Fruit fly (Drosophila melanogaster): ENCODE results near the gene CG13950.

The CG13950 gene

DNA sequence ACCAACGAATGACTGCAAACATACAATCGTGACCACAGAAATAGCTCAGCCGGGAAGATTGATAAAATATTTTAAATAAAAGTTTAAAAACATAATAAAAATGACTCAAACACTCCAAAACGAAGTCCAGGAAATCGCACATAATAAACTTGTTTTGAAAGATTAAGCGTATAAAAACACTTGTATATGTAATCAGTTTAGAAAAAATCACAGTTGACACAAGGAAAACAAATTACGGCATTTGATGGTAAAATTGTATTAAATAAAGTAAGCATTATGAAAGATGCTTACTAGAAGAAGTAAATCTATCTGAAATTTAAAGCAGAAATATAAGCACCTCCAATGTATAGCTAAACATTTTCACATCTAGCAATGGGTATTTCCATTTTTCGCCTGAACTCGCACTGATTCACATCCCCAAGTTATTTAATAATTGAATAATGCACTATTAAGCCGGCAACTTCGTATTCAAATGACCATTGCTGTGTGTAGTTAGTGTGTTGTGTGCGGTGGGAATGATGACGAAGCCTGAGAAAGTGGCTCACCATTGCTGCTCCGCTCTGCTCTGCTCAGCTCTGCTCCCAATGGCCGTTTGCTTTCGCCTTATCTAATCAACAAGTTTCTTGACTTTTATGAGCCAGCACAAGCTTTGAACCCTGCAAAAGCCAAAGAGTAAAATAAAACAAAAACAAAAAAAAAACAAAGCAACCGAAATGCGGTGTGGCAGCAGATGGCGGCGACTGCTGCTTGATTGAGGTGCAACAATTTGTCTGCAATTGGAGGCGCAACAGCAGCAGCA is 12.6 kb upstream of the CG13950 start:
- TF ChIP-seq Sin3A (optimal IDR thresholded peaks at IDR 0.05) (no peak), h (optimal IDR thresholded peaks at IDR 0.05) (no peak), Myc (optimal IDR thresholded peaks at IDR 0.05) (no peak), ttk (optimal IDR thresholded peaks at IDR 0.05) (no peak), psq (optimal IDR thresholded peaks at IDR 0.05) (no peak), insv (optimal IDR thresholded peaks at IDR 0.05) (no peak)

DNA sequence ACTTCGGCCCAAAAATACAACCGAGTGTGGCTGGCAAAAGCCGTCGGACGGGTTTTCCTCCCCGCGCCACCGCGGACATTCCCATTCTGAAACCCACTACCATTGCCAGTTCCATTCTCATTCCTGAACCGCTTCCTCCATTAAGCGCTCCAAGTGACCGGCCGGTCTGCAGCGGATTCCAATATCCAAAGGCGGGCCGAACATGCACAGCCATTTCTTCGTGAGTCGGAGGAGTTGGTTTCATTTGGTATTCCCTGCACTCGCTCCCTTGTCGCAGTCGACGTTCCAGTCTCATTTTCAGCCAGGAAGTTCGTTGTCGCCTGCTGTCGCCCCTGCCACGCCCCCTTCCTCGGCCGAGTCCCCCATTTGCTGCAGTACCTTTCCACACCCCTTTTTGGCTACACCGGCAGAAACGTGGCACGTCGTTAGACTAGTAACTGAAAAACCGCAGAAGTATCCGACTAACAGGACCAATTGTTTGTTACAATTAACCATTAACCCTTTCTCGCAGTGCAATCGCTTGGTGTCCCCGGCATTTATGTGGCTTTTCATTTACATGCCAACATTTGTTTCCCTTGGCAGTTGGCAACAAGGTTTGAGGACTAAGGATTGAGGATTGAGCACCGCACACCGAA is 11.9 kb upstream of the CG13950 start:
- no peak for TF ChIP-seq Myc (optimal IDR thresholded peaks at IDR 0.05)

- no peak for TF ChIP-seq Myc (optimal IDR thresholded peaks at IDR 0.05)
- TF ChIP-seq h (optimal IDR thresholded peaks at IDR 0.05) = no peak
- TF ChIP-seq ttk (optimal IDR thresholded peaks at IDR 0.05) = no peak
- no peak for TF ChIP-seq insv (optimal IDR thresholded peaks at IDR 0.05)
- no peak for TF ChIP-seq Sin3A (optimal IDR thresholded peaks at IDR 0.05)
- no peak for TF ChIP-seq psq (optimal IDR thresholded peaks at IDR 0.05)
Observed at dm6 chr2L:849138-849744, 10.8 kb upstream of the CG13950 start.

DNA sequence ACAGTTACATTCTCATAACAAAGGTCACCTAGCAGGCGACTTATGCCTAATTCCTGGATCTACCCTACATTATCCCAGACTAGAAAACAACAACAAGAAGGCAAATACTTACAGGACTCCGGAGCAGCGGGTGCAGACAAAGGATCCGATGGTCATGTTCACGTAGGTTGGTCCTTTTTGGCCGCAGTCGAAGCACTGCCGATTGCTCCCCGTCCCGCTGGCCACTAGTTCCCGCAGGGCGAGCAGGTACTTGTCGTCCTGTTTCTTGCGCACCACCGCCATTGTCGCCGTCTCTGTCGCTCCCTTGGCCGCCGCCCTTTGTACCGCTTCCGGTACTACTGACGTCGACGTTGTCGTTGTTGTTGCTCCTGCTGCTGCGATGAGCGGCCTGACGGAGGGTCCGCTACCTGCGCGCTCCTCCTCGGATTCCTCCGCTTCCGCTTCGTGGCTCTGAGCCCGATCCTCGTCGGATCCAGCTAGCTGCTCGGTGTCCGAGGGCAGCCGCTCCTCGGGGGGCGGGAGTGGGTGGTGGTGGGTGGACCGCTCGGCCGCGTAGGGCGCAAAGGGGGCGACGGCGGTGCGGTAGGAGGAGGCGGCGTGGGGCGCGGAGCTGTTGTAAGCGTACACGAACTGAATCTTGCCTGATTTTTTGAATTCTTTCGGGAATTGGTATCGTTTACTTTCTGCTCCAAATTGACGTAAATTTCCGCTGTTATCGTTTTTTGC is 10.0 kb upstream of the CG13950 start:
- TF ChIP-seq psq (optimal IDR thresholded peaks at IDR 0.05) (no peak), Myc (optimal IDR thresholded peaks at IDR 0.05) (no peak), Sin3A (optimal IDR thresholded peaks at IDR 0.05) (no peak), ttk (optimal IDR thresholded peaks at IDR 0.05) (peak; percentile 97)

- TF ChIP-seq psq (optimal IDR thresholded peaks at IDR 0.05) = no peak
- TF ChIP-seq Sin3A (optimal IDR thresholded peaks at IDR 0.05) = no peak
- no peak for TF ChIP-seq insv (optimal IDR thresholded peaks at IDR 0.05)
- TF ChIP-seq h (optimal IDR thresholded peaks at IDR 0.05) = no peak
- no peak for TF ChIP-seq ttk (optimal IDR thresholded peaks at IDR 0.05)
- TF ChIP-seq Myc (optimal IDR thresholded peaks at IDR 0.05) = no peak
Observed at dm6 chr2L:850727-851257, 9.2 kb upstream of the CG13950 start, which contains the start of gene drongo. Gene drongo (minus strand): TSS chr2L:851071.

- no peak for TF ChIP-seq Myc (optimal IDR thresholded peaks at IDR 0.05)
- peak; percentile 56 for TF ChIP-seq h (optimal IDR thresholded peaks at IDR 0.05)
- peak; percentile 3 for TF ChIP-seq insv (optimal IDR thresholded peaks at IDR 0.05)
Observed at dm6 chr2L:852647-853111, 7.3 kb upstream of the CG13950 start, which contains the start of the genes CG4291 and kraken. Gene CG4291 (minus strand): TSS chr2L:852730. Gene kraken (plus strand): TSS chr2L:852768.

DNA sequence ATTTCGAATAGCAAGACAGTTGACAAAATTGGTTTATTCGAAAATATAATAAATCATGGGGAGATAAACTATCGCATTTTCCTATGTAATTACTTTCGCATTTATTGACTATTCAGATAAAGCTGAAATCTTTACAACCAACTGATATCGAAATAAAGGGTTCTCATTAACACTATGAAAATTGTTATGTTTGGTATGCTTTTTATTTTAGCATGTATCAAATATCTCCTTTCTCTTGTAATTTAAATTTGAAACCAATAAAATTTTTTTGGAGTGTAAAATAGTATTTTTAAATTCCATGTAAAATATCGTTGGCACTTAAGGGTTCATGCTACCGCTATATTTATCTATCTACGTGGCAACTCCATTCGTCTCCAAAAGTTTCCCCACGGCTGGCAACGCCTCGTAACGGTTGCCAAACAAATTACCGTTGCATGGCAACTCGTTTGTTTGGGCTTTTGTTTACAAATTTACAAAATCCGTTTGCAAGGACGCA is 4.9 kb upstream of the CG13950 start, which contains the start of gene CG13949:
Gene CG13949 (plus strand): TSS at position 286 of the 496 bp plus-strand sequence.
- TF ChIP-seq insv (optimal IDR thresholded peaks at IDR 0.05) = no peak
- TF ChIP-seq Myc (optimal IDR thresholded peaks at IDR 0.05) = no peak
- TF ChIP-seq h (optimal IDR thresholded peaks at IDR 0.05) = no peak
- TF ChIP-seq ttk (optimal IDR thresholded peaks at IDR 0.05) = no peak
- no peak for TF ChIP-seq Sin3A (optimal IDR thresholded peaks at IDR 0.05)
- TF ChIP-seq psq (optimal IDR thresholded peaks at IDR 0.05) = no peak

DNA sequence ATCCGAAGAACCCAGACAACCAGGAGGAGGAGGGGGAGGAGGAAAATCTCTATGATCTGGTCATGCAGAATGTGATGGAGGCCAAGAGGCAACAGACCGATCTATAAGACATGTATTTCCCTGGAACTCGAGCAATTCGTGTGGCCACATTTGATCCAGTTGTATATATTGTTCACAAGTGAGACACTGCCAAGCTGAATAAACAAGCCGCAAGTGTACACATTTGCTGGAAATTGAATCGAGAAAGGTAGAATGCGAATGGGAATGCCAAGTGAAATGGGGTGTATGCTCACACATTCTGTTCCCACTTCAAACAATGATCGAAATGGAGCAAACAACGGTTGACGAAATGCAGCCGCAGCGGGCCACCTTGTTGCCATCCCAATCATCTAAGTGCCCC is 4.0 kb upstream of the CG13950 start:
- TF ChIP-seq ttk (optimal IDR thresholded peaks at IDR 0.05) (no peak), Myc (optimal IDR thresholded peaks at IDR 0.05) (no peak), h (optimal IDR thresholded peaks at IDR 0.05) (no peak), Sin3A (optimal IDR thresholded peaks at IDR 0.05) (no peak), insv (optimal IDR thresholded peaks at IDR 0.05) (no peak), psq (optimal IDR thresholded peaks at IDR 0.05) (no peak)

DNA sequence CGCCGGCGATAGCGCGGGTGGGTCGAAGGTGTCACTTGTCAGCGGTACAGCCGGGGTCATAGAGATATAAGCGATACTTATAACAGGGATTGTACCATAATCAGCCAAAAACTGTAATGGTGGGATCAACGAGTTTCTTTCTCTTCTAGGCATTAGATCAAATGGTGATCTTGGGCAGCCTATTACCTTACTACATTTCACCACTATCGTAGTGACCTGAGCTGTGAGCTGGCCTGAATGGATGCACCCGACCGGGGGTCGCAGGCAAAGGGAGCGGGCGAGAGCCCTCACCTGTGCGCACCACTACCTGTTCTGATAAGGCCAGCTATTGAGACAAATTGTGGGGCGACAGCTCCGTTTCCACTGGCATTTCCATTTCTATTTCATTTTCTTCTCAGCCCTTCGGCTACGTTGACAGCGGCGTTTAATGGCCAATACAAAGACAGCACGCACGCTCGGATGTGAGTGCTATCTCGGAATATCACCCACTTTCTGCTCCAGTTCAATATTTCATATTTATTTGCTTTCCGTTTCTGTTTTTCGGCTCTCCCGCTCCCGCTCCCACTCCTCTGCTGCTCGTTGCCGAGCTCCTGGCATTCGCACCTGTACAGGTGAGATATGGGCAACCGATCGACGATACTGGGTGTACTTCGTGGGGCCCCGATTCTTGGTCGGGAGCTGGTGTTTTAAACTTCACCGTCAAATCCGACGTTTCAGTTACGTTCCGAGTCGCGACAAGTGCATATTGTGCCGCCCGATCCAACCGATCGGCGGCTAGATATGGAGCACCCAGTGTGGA is 3.1 kb upstream of the CG13950 start:
- no peak for TF ChIP-seq Myc (optimal IDR thresholded peaks at IDR 0.05)

- TF ChIP-seq Sin3A (optimal IDR thresholded peaks at IDR 0.05) (no peak), h (optimal IDR thresholded peaks at IDR 0.05) (no peak), insv (optimal IDR thresholded peaks at IDR 0.05) (no peak), Myc (optimal IDR thresholded peaks at IDR 0.05) (no peak), ttk (optimal IDR thresholded peaks at IDR 0.05) (no peak), psq (optimal IDR thresholded peaks at IDR 0.05) (no peak)
Observed at dm6 chr2L:857897-858517, 2.0 kb upstream of the CG13950 start.

DNA sequence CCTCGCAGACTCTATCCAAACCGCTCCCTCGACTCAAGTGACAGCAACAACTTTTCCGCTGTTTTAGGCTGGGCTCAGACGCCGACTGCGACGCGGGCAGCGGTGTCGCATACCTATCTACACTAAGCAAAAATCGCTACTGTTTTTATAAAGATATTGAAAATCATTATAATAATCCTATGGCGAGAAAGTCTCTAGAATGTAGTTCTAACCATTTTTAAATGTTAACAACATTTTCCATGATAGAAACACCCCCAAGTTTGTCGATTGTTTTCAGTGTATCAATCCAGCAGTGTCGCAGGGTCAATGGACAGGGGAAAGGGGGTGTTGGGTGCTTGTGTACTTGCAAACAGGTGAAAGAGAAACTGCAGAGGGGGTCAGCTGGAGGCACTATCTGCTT is 5.9 kb downstream of the CG13950 start:
- TF ChIP-seq ttk (optimal IDR thresholded peaks at IDR 0.05) (no peak), psq (optimal IDR thresholded peaks at IDR 0.05) (no peak), Sin3A (optimal IDR thresholded peaks at IDR 0.05) (no peak), insv (optimal IDR thresholded peaks at IDR 0.05) (no peak), Myc (optimal IDR thresholded peaks at IDR 0.05) (no peak), h (optimal IDR thresholded peaks at IDR 0.05) (no peak)
